Fruit fly (Drosophila melanogaster) whole organism, pupa: ENCODE data around the gene CG12194.

Experiments used
- CG10348 ChIP-seq: fragments of 200-800 bp; sonication (Bioruptor generic); IDR thresholded peaks from 2 replicates; pipeline ENCODE4 v1.3.6; 2022; ENCODE audit warnings: missing biosample characterization, missing genetic modification characterization
- CG12605 ChIP-seq: fragments of 200-800 bp; sonication (Bioruptor generic); IDR thresholded peaks from 2 replicates; pipeline ENCODE4 v1.3.6; 2022; ENCODE audit warnings: missing biosample characterization, missing genetic modification characterization
- CG13204 ChIP-seq: fragments of 200-800 bp; sonication (Bioruptor generic); optimal IDR thresholded peaks from 2 replicates; lab custom pipeline; 2018; ENCODE audit warnings: missing biosample characterization, mild to moderate bottlenecking, missing genetic modification characterization, moderate library complexity
- CG14655 ChIP-seq: fragments of 200-800 bp; sonication (Bioruptor generic); optimal IDR thresholded peaks from 3 replicates; lab custom pipeline; 2017; ENCODE audit warnings: mild to moderate bottlenecking, missing biosample characterization, missing genetic modification reagents, missing genetic modification characterization
- CG15710 ChIP-seq: fragments of 200-800 bp; sonication (Bioruptor generic); optimal IDR thresholded peaks from 2 replicates; lab custom pipeline; 2018; ENCODE audit warnings: missing biosample characterization, mild to moderate bottlenecking, missing genetic modification characterization, moderate library complexity
- CG17806 ChIP-seq: fragments of 200-800 bp; sonication (Bioruptor generic); optimal IDR thresholded peaks from 2 replicates; lab custom pipeline; 2018; ENCODE audit warnings: missing biosample characterization, mild to moderate bottlenecking, missing genetic modification characterization, moderate library complexity
- CG32121 ChIP-seq: fragments of 200-800 bp; sonication (Bioruptor generic); IDR thresholded peaks from 2 replicates; pipeline ENCODE4 v1.3.6; 2022; ENCODE audit warnings: missing biosample characterization, missing genetic modification characterization
- CG34367 ChIP-seq: fragments of 200-800 bp; sonication (Bioruptor generic); optimal IDR thresholded peaks from 2 replicates; lab custom pipeline; 2018; ENCODE audit warnings: missing biosample characterization, mild to moderate bottlenecking, missing genetic modification characterization
- CG4496 ChIP-seq: fragments of 200-800 bp; sonication (Bioruptor generic); IDR thresholded peaks from 3 replicates; pipeline ENCODE4 v1.3.6; 2022; ENCODE audit warnings: missing biosample characterization, missing genetic modification characterization
- CG8159 ChIP-seq: fragments of 200-800 bp; sonication (Bioruptor generic); optimal IDR thresholded peaks from 3 replicates; lab custom pipeline; 2018; ENCODE audit warnings: missing biosample characterization, mild to moderate bottlenecking, missing genetic modification characterization, moderate library complexity
- CG8301 ChIP-seq: fragments of 200-800 bp; sonication (Bioruptor generic); optimal IDR thresholded peaks from 2 replicates; lab custom pipeline; 2018; ENCODE audit warnings: missing biosample characterization, mild to moderate bottlenecking, missing genetic modification characterization
- CG9948 ChIP-seq: fragments of 200-800 bp; sonication (Bioruptor generic); optimal IDR thresholded peaks from 2 replicates; lab custom pipeline; 2018; ENCODE audit warnings: missing biosample characterization, mild to moderate bottlenecking, missing genetic modification characterization, moderate library complexity
- D1 ChIP-seq: fragments of 200-800 bp; sonication (Bioruptor generic); optimal IDR thresholded peaks from 2 replicates; lab custom pipeline; 2018; ENCODE audit warnings: missing biosample characterization, mild to moderate bottlenecking, missing genetic modification characterization, moderate library complexity
- EcR ChIP-seq: fragments of 200-800 bp; sonication (Bioruptor generic); optimal IDR thresholded peaks from 3 replicates; lab custom pipeline; 2019; ENCODE audit warnings: missing biosample characterization, missing genetic modification characterization, mild to moderate bottlenecking, moderate library complexity, missing genetic modification reagents
- Ets98B ChIP-seq: fragments of 200-800 bp; sonication (Bioruptor generic); IDR thresholded peaks from 2 replicates; pipeline ENCODE4 v1.3.6; 2022; ENCODE audit warnings: missing biosample characterization, missing genetic modification characterization
- Pif1A ChIP-seq: fragments of 200-800 bp; sonication (Bioruptor generic); optimal IDR thresholded peaks from 3 replicates; lab custom pipeline; 2016; ENCODE audit warnings: missing biosample characterization, missing genetic modification characterization
- Pif1B ChIP-seq: fragments of 200-800 bp; sonication (Bioruptor generic); optimal IDR thresholded peaks from 3 replicates; lab custom pipeline; 2016; ENCODE audit warnings: missing biosample characterization, missing genetic modification characterization
- Snoo ChIP-seq: fragments of 200-800 bp; sonication (Bioruptor generic); optimal IDR thresholded peaks from 3 replicates; lab custom pipeline; 2017; ENCODE audit warnings: missing biosample characterization, mild to moderate bottlenecking, missing genetic modification characterization, inconsistent platforms
- fd96Ca ChIP-seq: fragments of 200-800 bp; sonication (Bioruptor generic); IDR thresholded peaks from 3 replicates; pipeline ENCODE4 v1.3.6; 2022; ENCODE audit warnings: missing biosample characterization, missing genetic modification characterization
- gl ChIP-seq: fragments of 200-800 bp; sonication (Bioruptor generic); optimal IDR thresholded peaks from 2 replicates; lab custom pipeline; 2018; ENCODE audit warnings: missing biosample characterization, mild to moderate bottlenecking, missing genetic modification characterization
- rn ChIP-seq: fragments of 200-800 bp; sonication (Bioruptor generic); IDR thresholded peaks from 2 replicates; pipeline ENCODE4 v1.3.6; 2022; ENCODE audit warnings: missing biosample characterization, missing genetic modification characterization

Gene CG12194

dm6 chr2L:4882131-4883022 lies 44.2 kb downstream of the CG12194 start:
- TF ChIP-seq CG9948 (no peak), CG12605 (GFP tag; lab: Robert Waterston, UW) (no peak), gl (tag; lab: Kevin White, UChicago) (peak; percentile 7), Ets98B (GFP tag; lab: Robert Waterston, UW) (0 out of 2 replicates have a peak, but pooled peaks have one; percentile 33)

- TF ChIP-seq CG32121 (GFP tag; lab: Robert Waterston, UW) (no peak; the same call in 1 of the 2 replicates), CG8159 (tag; lab: Kevin White, UChicago) (peak; percentile 33), CG4496 (GFP tag; lab: Robert Waterston, UW) (no peak)
These were observed 44.9 kb downstream of the CG12194 start, which contains the start of the genes Cf2 and CG3008 for dm6 chr2L:4883023-4883392. TSS of gene Cf2 (minus strand) at chr2L:4883107. TSS of gene CG3008 (plus strand) at chr2L:4883298.

- TF ChIP-seq Pif1A (peak; percentile 32), CG17806 (tag; lab: Kevin White, UChicago) (peak; percentile 40), CG34367 (tag; lab: Kevin White, UChicago) (peak; percentile 22), CG4496 (GFP tag; lab: Robert Waterston, UW) (peak; percentile 55; the same call in 2 of the 3 replicates), rn (GFP tag; lab: Robert Waterston, UW) (no peak), CG8301 (peak; percentile 65), Ets98B (GFP tag; lab: Robert Waterston, UW) (peak; percentile 30; the same call in 1 of the 2 replicates), CG8159 (tag; lab: Kevin White, UChicago) (peak; percentile 44), CG15710 (peak; percentile 30), CG13204 (GFP tag; lab: Kevin White, UChicago) (no peak), gl (tag; lab: Kevin White, UChicago) (no peak), CG9948 (peak; percentile 9)
These were observed 48.0 kb downstream of the CG12194 start for dm6 chr2L:4886132-4886531.

- 0 out of 2 replicates have a peak, but pooled peaks have one; percentile 19 for TF ChIP-seq CG32121 (GFP tag; lab: Robert Waterston, UW)
- no peak for TF ChIP-seq Pif1A
- TF ChIP-seq, all 21 proteins: peak for 1
These were observed 48.5 kb downstream of the CG12194 start for dm6 chr2L:4886645-4887044.

- TF ChIP-seq CG12605 (GFP tag; lab: Robert Waterston, UW) (peak; percentile 94), CG14655 (GFP tag; lab: Kevin White, UChicago) (peak; percentile 90), Pif1A (peak; percentile 86), fd96Ca (GFP tag; lab: Robert Waterston, UW) (peak; percentile 92), CG34367 (tag; lab: Kevin White, UChicago) (peak; percentile 97), gl (tag; lab: Kevin White, UChicago) (peak; percentile 93), EcR (GFP tag; lab: Kevin White, UChicago) (peak; percentile 88), CG32121 (GFP tag; lab: Robert Waterston, UW) (peak; percentile 88), rn (GFP tag; lab: Robert Waterston, UW) (peak; percentile 92), CG13204 (GFP tag; lab: Kevin White, UChicago) (peak; percentile 89), CG9948 (peak; percentile 98), D1 (tag; lab: Kevin White, UChicago) (peak; percentile 91), CG8301 (peak; percentile 92), Snoo (tag; lab: Kevin White, UChicago) (peak; percentile 81), CG15710 (peak; percentile 96), Ets98B (GFP tag; lab: Robert Waterston, UW) (peak; percentile 92), CG4496 (GFP tag; lab: Robert Waterston, UW) (peak; percentile 97), Pif1B (GFP tag; lab: Kevin White, UChicago) (peak; percentile 88), CG10348 (peak; percentile 56; the same call in 1 of the 2 replicates), CG8159 (tag; lab: Kevin White, UChicago) (peak; percentile 95), CG17806 (tag; lab: Kevin White, UChicago) (peak; percentile 97)
- TF ChIP-seq, all 21 proteins: peak for 21
These were observed 49.5 kb downstream of the CG12194 start for dm6 chr2L:4887382-4888219.

- no peak for TF ChIP-seq CG32121 (GFP tag; lab: Robert Waterston, UW)
- TF ChIP-seq CG8159 (tag; lab: Kevin White, UChicago): peak; percentile 44
- TF ChIP-seq Ets98B (GFP tag; lab: Robert Waterston, UW): no peak
- no peak for TF ChIP-seq D1 (tag; lab: Kevin White, UChicago)
- peak; percentile 46 for TF ChIP-seq CG17806 (tag; lab: Kevin White, UChicago)
- no peak for TF ChIP-seq Pif1B (GFP tag; lab: Kevin White, UChicago)
- TF ChIP-seq CG4496 (GFP tag; lab: Robert Waterston, UW): no peak
- no peak for TF ChIP-seq rn (GFP tag; lab: Robert Waterston, UW)
- no peak for TF ChIP-seq CG8301
- peak; percentile 19 for TF ChIP-seq CG34367 (tag; lab: Kevin White, UChicago)
- TF ChIP-seq CG9948: peak; percentile 53
- no peak for TF ChIP-seq fd96Ca (GFP tag; lab: Robert Waterston, UW)
- TF ChIP-seq EcR (GFP tag; lab: Kevin White, UChicago): peak; percentile 41
- TF ChIP-seq CG14655 (GFP tag; lab: Kevin White, UChicago): peak; percentile 2
- no peak for TF ChIP-seq CG10348
- TF ChIP-seq gl (tag; lab: Kevin White, UChicago): no peak
- TF ChIP-seq Pif1A: no peak
- no peak for TF ChIP-seq CG12605 (GFP tag; lab: Robert Waterston, UW)
- TF ChIP-seq CG15710: peak; percentile 29
- TF ChIP-seq Snoo (tag; lab: Kevin White, UChicago): no peak
- TF ChIP-seq CG13204 (GFP tag; lab: Kevin White, UChicago): no peak
These were observed 50.4 kb downstream of the CG12194 start for dm6 chr2L:4888541-4888940.
